Worm (Caenorhabditis elegans) whole organism, midembryonic: Measurements from ENCODE around the gene irld-67.

Experiments used
- T22C8.4 ChIP-seq: fragments of 200-800 bp; sonication (Bioruptor generic); IDR thresholded peaks from 2 replicates; pipeline ENCODE4 v1.3.6; 2022; ENCODE audit warnings: missing genetic modification characterization, missing compliant biosample characterization
- cog-1 ChIP-seq: sonication (generic microtip); optimal IDR thresholded peaks from 2 replicates; lab custom pipeline; 2016; ENCODE audit warnings: missing genetic modification characterization, missing compliant biosample characterization
- flt-1 ChIP-seq: fragments of 200-800 bp; sonication (Bioruptor generic); IDR thresholded peaks from 2 replicates; pipeline ENCODE4 v1.3.6; 2022; ENCODE audit warnings: missing genetic modification characterization, missing compliant biosample characterization
- klf-2 ChIP-seq: fragments of 200-800 bp; sonication (Bioruptor generic); conservative IDR thresholded peaks from 2 replicates; pipeline ENCODE4 v1.3.6; 2022; ENCODE audit warnings: missing genetic modification reagents, missing genetic modification characterization, missing compliant biosample characterization
- med-1 ChIP-seq: sonication (generic microtip); optimal IDR thresholded peaks from 2 replicates; lab custom pipeline; 2017; ENCODE audit warnings: missing genetic modification characterization, mild to moderate bottlenecking, missing compliant biosample characterization, antibody characterized with exemption, missing genetic modification reagents; ENCODE audit not compliant: insufficient read depth
- ref-1 ChIP-seq: fragments of 200-800 bp; sonication (Bioruptor generic); conservative IDR thresholded peaks from 2 replicates; pipeline ENCODE4 v1.3.6; 2022; ENCODE audit warnings: missing genetic modification reagents, missing genetic modification characterization, missing compliant biosample characterization
- tab-1 ChIP-seq: fragments of 200-800 bp; sonication (Bioruptor generic); IDR thresholded peaks from 2 replicates; pipeline ENCODE4 v1.3.6; 2022; ENCODE audit warnings: missing genetic modification characterization, missing compliant biosample characterization
- ztf-23 ChIP-seq: fragments of 200-800 bp; sonication (Bioruptor generic); IDR thresholded peaks from 2 replicates; pipeline ENCODE4 v1.3.6; 2022; ENCODE audit warnings: missing genetic modification reagents, missing genetic modification characterization, missing compliant biosample characterization
- ztf-29 ChIP-seq: fragments of 200-800 bp; sonication (Bioruptor generic); IDR thresholded peaks from 2 replicates; pipeline ENCODE4 v1.3.6; 2022; ENCODE audit warnings: missing genetic modification reagents, missing genetic modification characterization, missing compliant biosample characterization

The irld-67 gene

DNA sequence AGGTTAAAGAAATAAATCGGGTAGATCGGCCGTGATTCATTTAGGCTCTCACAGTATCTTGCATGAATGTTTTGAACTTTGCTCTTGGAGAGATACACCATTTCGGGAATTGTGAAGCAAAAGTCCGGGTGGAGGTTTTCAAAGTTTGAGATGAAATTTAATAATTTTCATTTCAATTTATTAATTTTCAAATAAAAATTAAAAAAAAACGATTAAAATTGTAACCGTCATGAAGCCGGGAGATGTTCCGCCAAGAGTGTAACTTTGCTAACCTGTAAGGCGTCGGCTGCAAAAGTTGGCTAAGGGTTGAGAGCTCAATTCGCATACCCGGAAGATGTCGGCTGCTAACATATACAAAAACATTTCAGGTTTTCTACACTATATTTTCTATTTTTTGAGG is at the start of gene irld-67:
irld-67 (minus strand) TSS at position 101 of the 400 bp plus-strand sequence.
- TF ChIP-seq ztf-29 (GFP tag; lab: Robert Waterston, UW) (no peak), flt-1 (no peak), ztf-23 (GFP tag; lab: Robert Waterston, UW) (no peak), T22C8.4 (GFP tag; lab: Robert Waterston, UW) (no peak), tab-1 (GFP tag; lab: Robert Waterston, UW) (no peak), med-1 (GFP tag; lab: Kevin White, UChicago) (no peak), ref-1 (no peak), cog-1 (tag; lab: Kevin White, UChicago) (no peak), klf-2 (GFP tag; lab: Robert Waterston, UW) (no peak)

ce11 chrII:2979061-2979460 is 44.8 kb upstream of the irld-67 start:
- peak; percentile 47; the same call in 1 of the 2 replicates for TF ChIP-seq ztf-29 (GFP tag; lab: Robert Waterston, UW)
- TF ChIP-seq T22C8.4 (GFP tag; lab: Robert Waterston, UW), result no peak
- no peak for TF ChIP-seq flt-1
- no peak for TF ChIP-seq med-1 (GFP tag; lab: Kevin White, UChicago)
- TF ChIP-seq tab-1 (GFP tag; lab: Robert Waterston, UW), result no peak

ce11 chrII:2977652-2978051 is 43.4 kb upstream of the irld-67 start:
- TF ChIP-seq T22C8.4 (GFP tag; lab: Robert Waterston, UW) (no peak), ztf-29 (GFP tag; lab: Robert Waterston, UW) (no peak), med-1 (GFP tag; lab: Kevin White, UChicago) (no peak), ztf-23 (GFP tag; lab: Robert Waterston, UW) (no peak), flt-1 (no peak), tab-1 (GFP tag; lab: Robert Waterston, UW) (no peak), cog-1 (tag; lab: Kevin White, UChicago) (no peak), klf-2 (GFP tag; lab: Robert Waterston, UW) (no peak), ref-1 (no peak)

DNA sequence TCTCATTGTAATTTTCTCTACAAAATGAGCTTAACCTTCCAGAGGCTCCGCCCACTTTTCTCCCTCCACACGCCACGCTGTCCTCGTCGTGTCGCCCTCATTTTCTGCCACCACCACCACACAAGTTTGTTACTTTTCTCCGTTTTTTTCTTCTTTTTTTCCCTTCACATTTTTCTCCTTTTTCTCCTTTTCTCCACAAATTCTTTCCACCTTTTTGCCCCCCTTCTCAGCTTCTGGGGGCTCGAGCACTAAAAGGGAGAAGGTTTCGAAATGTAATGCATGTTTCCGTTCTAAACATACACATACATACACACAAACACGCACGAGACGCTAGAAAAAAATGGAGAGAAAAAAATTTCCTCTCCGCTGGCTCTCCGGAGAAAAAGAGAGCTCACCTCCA is 42.3 kb upstream of the irld-67 start, which contains the start of gene nhr-88:
nhr-88 (plus strand) TSS at position 43 of the 400 bp plus-strand sequence.
- no peak for TF ChIP-seq T22C8.4 (GFP tag; lab: Robert Waterston, UW)
- TF ChIP-seq ref-1, result no peak
- TF ChIP-seq cog-1 (tag; lab: Kevin White, UChicago), result no peak
- no peak for TF ChIP-seq tab-1 (GFP tag; lab: Robert Waterston, UW)
- TF ChIP-seq ztf-29 (GFP tag; lab: Robert Waterston, UW), result no peak
- TF ChIP-seq ztf-23 (GFP tag; lab: Robert Waterston, UW), result no peak
- no peak for TF ChIP-seq med-1 (GFP tag; lab: Kevin White, UChicago)
- no peak for TF ChIP-seq flt-1
- TF ChIP-seq klf-2 (GFP tag; lab: Robert Waterston, UW), result no peak

ce11 chrII:2975561-2976230 is 41.4 kb upstream of the irld-67 start:
- TF ChIP-seq ztf-23 (GFP tag; lab: Robert Waterston, UW), result no peak
- no peak for TF ChIP-seq med-1 (GFP tag; lab: Kevin White, UChicago)
- no peak for TF ChIP-seq klf-2 (GFP tag; lab: Robert Waterston, UW)
- no peak for TF ChIP-seq ref-1
- TF ChIP-seq T22C8.4 (GFP tag; lab: Robert Waterston, UW), result no peak
- no peak for TF ChIP-seq flt-1
- TF ChIP-seq ztf-29 (GFP tag; lab: Robert Waterston, UW), result no peak
- no peak for TF ChIP-seq tab-1 (GFP tag; lab: Robert Waterston, UW)
- no peak for TF ChIP-seq cog-1 (tag; lab: Kevin White, UChicago)

- TF ChIP-seq T22C8.4 (GFP tag; lab: Robert Waterston, UW), result no peak
- TF ChIP-seq flt-1, result peak; percentile 79
- TF ChIP-seq med-1 (GFP tag; lab: Kevin White, UChicago), result no peak
- no peak for TF ChIP-seq tab-1 (GFP tag; lab: Robert Waterston, UW)
- TF ChIP-seq klf-2 (GFP tag; lab: Robert Waterston, UW), result no peak
- TF ChIP-seq ref-1, result 0 out of 2 replicates have a peak, but pooled peaks have one; percentile 11
- no peak for TF ChIP-seq ztf-29 (GFP tag; lab: Robert Waterston, UW)
- peak; percentile 68; the same call in 1 of the 2 replicates for TF ChIP-seq ztf-23 (GFP tag; lab: Robert Waterston, UW)
- peak; percentile 67 for TF ChIP-seq cog-1 (tag; lab: Kevin White, UChicago)
Observed at ce11 chrII:2973940-2974402, 39.7 kb upstream of the irld-67 start.

- no peak for TF ChIP-seq tab-1 (GFP tag; lab: Robert Waterston, UW)
- TF ChIP-seq flt-1, result no peak
- no peak for TF ChIP-seq T22C8.4 (GFP tag; lab: Robert Waterston, UW)
- no peak for TF ChIP-seq klf-2 (GFP tag; lab: Robert Waterston, UW)
- no peak for TF ChIP-seq ztf-29 (GFP tag; lab: Robert Waterston, UW)
- TF ChIP-seq ref-1, result no peak
- no peak for TF ChIP-seq cog-1 (tag; lab: Kevin White, UChicago)
- TF ChIP-seq ztf-23 (GFP tag; lab: Robert Waterston, UW), result no peak
- TF ChIP-seq med-1 (GFP tag; lab: Kevin White, UChicago), result no peak
Observed at ce11 chrII:2967064-2967463, 32.8 kb upstream of the irld-67 start.

- TF ChIP-seq ztf-29 (GFP tag; lab: Robert Waterston, UW), result no peak
- TF ChIP-seq ztf-23 (GFP tag; lab: Robert Waterston, UW), result peak; percentile 64
Observed at ce11 chrII:2966350-2966749, 32.1 kb upstream of the irld-67 start.

- no peak for TF ChIP-seq T22C8.4 (GFP tag; lab: Robert Waterston, UW)
- no peak for TF ChIP-seq klf-2 (GFP tag; lab: Robert Waterston, UW)
- TF ChIP-seq cog-1 (tag; lab: Kevin White, UChicago), result no peak
- TF ChIP-seq med-1 (GFP tag; lab: Kevin White, UChicago), result no peak
- TF ChIP-seq tab-1 (GFP tag; lab: Robert Waterston, UW), result no peak
- no peak for TF ChIP-seq ztf-23 (GFP tag; lab: Robert Waterston, UW)
- no peak for TF ChIP-seq ztf-29 (GFP tag; lab: Robert Waterston, UW)
- no peak for TF ChIP-seq flt-1
- no peak for TF ChIP-seq ref-1
Observed at ce11 chrII:2965215-2965998, 31.2 kb upstream of the irld-67 start.
